Fruit fly (Drosophila melanogaster) whole organism, embryonic: ENCODE measurements around the gene CG5506.

Experiments used
- B-H2 ChIP-seq: fragments of 200-800 bp; sonication (Bioruptor generic); optimal IDR thresholded peaks from 2 replicates; lab custom pipeline; 2018; ENCODE audit warnings: missing biosample characterization, mild to moderate bottlenecking, missing genetic modification characterization
- CG10366 ChIP-seq: fragments of 200-800 bp; sonication (Bioruptor generic); IDR thresholded peaks from 2 replicates; pipeline ENCODE4 v1.3.6; 2022; ENCODE audit warnings: missing biosample characterization, missing genetic modification characterization
- CG10565 ChIP-seq: fragments of 200-800 bp; sonication (Bioruptor generic); optimal IDR thresholded peaks from 3 replicates; lab custom pipeline; 2016; ENCODE audit warnings: missing biosample characterization, mild to moderate bottlenecking, missing genetic modification characterization
- CG11398 ChIP-seq: fragments of 200-800 bp; sonication (Bioruptor generic); optimal IDR thresholded peaks from 2 replicates; lab custom pipeline; 2016; ENCODE audit warnings: missing biosample characterization, missing genetic modification characterization
- CG12071 ChIP-seq: fragments of 200-800 bp; sonication (Bioruptor generic); optimal IDR thresholded peaks from 3 replicates; lab custom pipeline; 2018; ENCODE audit warnings: missing biosample characterization, mild to moderate bottlenecking, missing genetic modification characterization
- CG13424 ChIP-seq: fragments of 200-800 bp; sonication (Bioruptor generic); optimal IDR thresholded peaks from 2 replicates; lab custom pipeline; 2019; ENCODE audit warnings: missing biosample characterization, mild to moderate bottlenecking, missing genetic modification characterization, moderate library complexity
- CG14050 ChIP-seq: fragments of 200-800 bp; sonication (Bioruptor generic); IDR thresholded peaks from 3 replicates; pipeline ENCODE4 v1.3.6; 2022; ENCODE audit warnings: missing biosample characterization, missing genetic modification characterization
- CG15011 ChIP-seq: fragments of 200-800 bp; sonication (Bioruptor generic); optimal IDR thresholded peaks from 3 replicates; lab custom pipeline; 2018; ENCODE audit warnings: missing biosample characterization, mild to moderate bottlenecking, missing genetic modification characterization
- CG15073 ChIP-seq: fragments of 200-800 bp; sonication (Bioruptor generic); optimal IDR thresholded peaks from 2 replicates; lab custom pipeline; 2016; ENCODE audit warnings: missing biosample characterization, missing genetic modification characterization
- CG16779 ChIP-seq: fragments of 200-800 bp; sonication (Bioruptor generic); IDR thresholded peaks from 2 replicates; pipeline ENCODE4 v1.3.6; 2022; ENCODE audit warnings: missing biosample characterization, missing genetic modification characterization
- CG17186 ChIP-seq: fragments of 200-800 bp; sonication (Bioruptor generic); optimal IDR thresholded peaks from 3 replicates; lab custom pipeline; 2017; ENCODE audit warnings: missing biosample characterization, missing genetic modification reagents, missing genetic modification characterization
- CG2120 ChIP-seq: fragments of 200-800 bp; sonication (Bioruptor generic); optimal IDR thresholded peaks from 3 replicates; lab custom pipeline; 2016; ENCODE audit warnings: missing biosample characterization, missing genetic modification characterization
- CG2202 ChIP-seq: fragments of 200-800 bp; sonication (Bioruptor generic); optimal IDR thresholded peaks from 2 replicates; lab custom pipeline; 2018; ENCODE audit warnings: missing biosample characterization, mild to moderate bottlenecking, missing genetic modification characterization
- CG31365 ChIP-seq: fragments of 200-800 bp; sonication (Bioruptor generic); optimal IDR thresholded peaks from 2 replicates; lab custom pipeline; 2018; ENCODE audit warnings: missing biosample characterization, mild to moderate bottlenecking, missing genetic modification characterization
- CG3163 ChIP-seq: fragments of 200-800 bp; sonication (Bioruptor generic); optimal IDR thresholded peaks from 3 replicates; lab custom pipeline; 2016; ENCODE audit warnings: missing biosample characterization, missing genetic modification characterization
- CG4404 ChIP-seq: fragments of 200-800 bp; sonication (Bioruptor generic); IDR thresholded peaks from 2 replicates; pipeline ENCODE4 v1.3.6; 2022; ENCODE audit warnings: missing biosample characterization, missing genetic modification characterization
- CG4707 ChIP-seq: fragments of 200-800 bp; sonication (Bioruptor generic); optimal IDR thresholded peaks from 2 replicates; lab custom pipeline; 2018; ENCODE audit warnings: missing biosample characterization, mild to moderate bottlenecking, missing genetic modification characterization, moderate library complexity
- CG4730 ChIP-seq: fragments of 200-800 bp; sonication (Bioruptor generic); IDR thresholded peaks from 2 replicates; pipeline ENCODE4 v1.3.6; 2022; ENCODE audit warnings: missing biosample characterization, missing genetic modification characterization
- CG6854 ChIP-seq: fragments of 200-800 bp; sonication (Bioruptor generic); optimal IDR thresholded peaks from 3 replicates; lab custom pipeline; 2017; ENCODE audit warnings: missing biosample characterization, mild to moderate bottlenecking, missing genetic modification characterization
- CG8281 ChIP-seq: fragments of 200-800 bp; sonication (Bioruptor generic); optimal IDR thresholded peaks from 2 replicates; lab custom pipeline; 2018; ENCODE audit warnings: missing biosample characterization, mild to moderate bottlenecking, missing genetic modification characterization, moderate library complexity
- CTCF ChIP-seq: fragments of 200-800 bp; sonication (Bioruptor generic); optimal IDR thresholded peaks from 2 replicates; lab custom pipeline; 2017; ENCODE audit warnings: missing biosample characterization, mild to moderate bottlenecking, missing genetic modification characterization, moderate library complexity
- CkIIα-i1 ChIP-seq: fragments of 200-800 bp; sonication (Bioruptor generic); IDR thresholded peaks from 2 replicates; pipeline ENCODE4 v1.3.6; 2022; ENCODE audit warnings: missing biosample characterization, missing genetic modification characterization
- CoRest ChIP-seq: fragments of 200-800 bp; sonication (Bioruptor generic); optimal IDR thresholded peaks from 3 replicates; lab custom pipeline; 2018; ENCODE audit warnings: missing biosample characterization, mild to moderate bottlenecking, missing genetic modification characterization, moderate library complexity
- D19A ChIP-seq: fragments of 200-800 bp; optimal IDR thresholded peaks from 3 replicates; lab custom pipeline; 2019; ENCODE audit warnings: missing biosample characterization, mild to moderate bottlenecking, missing genetic modification characterization, moderate library complexity
- D19B ChIP-seq: fragments of 200-800 bp; sonication (Bioruptor generic); optimal IDR thresholded peaks from 2 replicates; lab custom pipeline; 2017; ENCODE audit warnings: missing biosample characterization, mild to moderate bottlenecking, missing genetic modification characterization
- Dip2 ChIP-seq: fragments of 200-800 bp; sonication (Bioruptor generic); IDR thresholded peaks from 2 replicates; pipeline ENCODE4 v1.3.6; 2022; ENCODE audit warnings: missing biosample characterization, missing genetic modification characterization
- Dref ChIP-seq: fragments of 200-800 bp; sonication (Bioruptor generic); IDR thresholded peaks from 2 replicates; pipeline ENCODE4 v1.3.6; 2022; ENCODE audit warnings: missing biosample characterization, missing genetic modification characterization
- Elba2 ChIP-seq: fragments of 200-800 bp; sonication (Bioruptor generic); optimal IDR thresholded peaks from 3 replicates; lab custom pipeline; 2016; ENCODE audit warnings: missing biosample characterization, missing genetic modification characterization
- HLHmδ ChIP-seq: fragments of 200-800 bp; sonication (Bioruptor generic); optimal IDR thresholded peaks from 2 replicates; lab custom pipeline; 2018; ENCODE audit warnings: missing biosample characterization, mild to moderate bottlenecking, missing genetic modification characterization, moderate library complexity
- Lhr ChIP-seq: fragments of 200-800 bp; sonication (Bioruptor generic); optimal IDR thresholded peaks from 3 replicates; lab custom pipeline; 2017; ENCODE audit warnings: mild to moderate bottlenecking, missing biosample characterization, missing genetic modification reagents, missing genetic modification characterization
- MBD-R2 ChIP-seq: fragments of 200-800 bp; sonication (Bioruptor generic); IDR thresholded peaks from 2 replicates; pipeline ENCODE4 v1.3.6; 2022; ENCODE audit warnings: missing biosample characterization, missing genetic modification characterization
- Med ChIP-seq: fragments of 200-800 bp; sonication (Bioruptor generic); peaks from one replicate; lab custom pipeline; 2016; ENCODE audit warnings: missing biosample characterization, missing genetic modification characterization, mild to moderate bottlenecking, inconsistent platforms, moderate library complexity
- Optix ChIP-seq: fragments of 200-800 bp; sonication (Bioruptor generic); IDR thresholded peaks from 3 replicates; pipeline ENCODE4 v1.3.6; 2022; ENCODE audit warnings: missing biosample characterization, missing genetic modification characterization
- Scr ChIP-seq: fragments of 200-800 bp; sonication (Bioruptor generic); IDR thresholded peaks from 2 replicates; pipeline ENCODE4 v1.3.6; 2022; ENCODE audit warnings: missing biosample characterization, missing genetic modification characterization; ENCODE audit not compliant: partially characterized antibody
- Xbp1 ChIP-seq: fragments of 200-800 bp; sonication (Bioruptor generic); optimal IDR thresholded peaks from 3 replicates; lab custom pipeline; 2016; ENCODE audit warnings: missing biosample characterization, mild to moderate bottlenecking, missing genetic modification characterization
- aop ChIP-seq: fragments of 200-800 bp; sonication (Bioruptor generic); IDR thresholded peaks from 2 replicates; pipeline ENCODE4 v1.3.6; 2022; ENCODE audit warnings: missing biosample characterization, missing genetic modification characterization
- eve ChIP-seq, 2 experiments: fragments of >200 bp; optimal IDR thresholded peaks; 2 replicates each; lab custom pipeline; 2017; ENCODE audit warnings: missing biosample characterization in 2 of 2, missing genetic modification characterization in 2 of 2
- ham ChIP-seq: fragments of 200-800 bp; sonication (Bioruptor generic); IDR thresholded peaks from 2 replicates; pipeline ENCODE4 v1.3.6; 2022; ENCODE audit warnings: missing biosample characterization, missing genetic modification characterization
- lab ChIP-seq: fragments of 200-800 bp; sonication (Bioruptor generic); optimal IDR thresholded peaks from 3 replicates; lab custom pipeline; 2017; ENCODE audit warnings: missing biosample characterization, missing genetic modification characterization, mild to moderate bottlenecking, moderate library complexity, missing genetic modification reagents
- nerfin-2 ChIP-seq: fragments of 200-800 bp; sonication (Bioruptor generic); IDR thresholded peaks from 2 replicates; pipeline ENCODE4 v1.3.6; 2022; ENCODE audit warnings: missing biosample characterization, missing genetic modification characterization; ENCODE audit not compliant: partially characterized antibody
- nmo ChIP-seq: fragments of 200-800 bp; sonication (Bioruptor generic); optimal IDR thresholded peaks from 2 replicates; lab custom pipeline; 2018; ENCODE audit warnings: missing biosample characterization, mild to moderate bottlenecking, missing genetic modification characterization, moderate library complexity
- otp ChIP-seq: fragments of 200-800 bp; sonication (Bioruptor generic); IDR thresholded peaks from 3 replicates; pipeline ENCODE4, ENCODE4 v1.3.6; 2022; ENCODE audit warnings: missing biosample characterization, missing genetic modification characterization
- pho ChIP-seq: fragments of 200-800 bp; sonication (Bioruptor generic); optimal IDR thresholded peaks from 2 replicates; lab custom pipeline; 2016; ENCODE audit warnings: missing biosample characterization, missing genetic modification characterization
- pita ChIP-seq: fragments of 200-800 bp; sonication (Bioruptor generic); optimal IDR thresholded peaks from 2 replicates; lab custom pipeline; 2017; ENCODE audit warnings: missing biosample characterization, mild to moderate bottlenecking, missing genetic modification characterization
- pum ChIP-seq: fragments of 200-800 bp; sonication (Bioruptor generic); optimal IDR thresholded peaks from 2 replicates; lab custom pipeline; 2016; ENCODE audit warnings: missing biosample characterization, missing genetic modification characterization
- ranshi ChIP-seq: fragments of 200-800 bp; sonication (Bioruptor generic); IDR thresholded peaks from 2 replicates; pipeline ENCODE4 v1.3.6; 2022; ENCODE audit warnings: missing biosample characterization, missing genetic modification characterization
- shn ChIP-seq: fragments of 200-800 bp; sonication (Bioruptor generic); optimal IDR thresholded peaks from 3 replicates; lab custom pipeline; 2016; ENCODE audit warnings: missing biosample characterization, missing genetic modification characterization
- tin ChIP-seq: fragments of 200-800 bp; sonication (Bioruptor generic); optimal IDR thresholded peaks from 3 replicates; lab custom pipeline; 2016; ENCODE audit warnings: missing biosample characterization, missing genetic modification characterization
- usp ChIP-seq: fragments of >200 bp; optimal IDR thresholded peaks from 2 replicates; lab custom pipeline; 2017; ENCODE audit warnings: missing biosample characterization, missing genetic modification characterization
- wor ChIP-seq: fragments of 200-800 bp; sonication (Bioruptor generic); IDR thresholded peaks from 2 replicates; pipeline ENCODE4 v1.3.6; 2022; ENCODE audit warnings: missing biosample characterization, missing genetic modification characterization

CG5506 gene

dm6 chr3L:17856655-17857479 is 27.3 kb downstream of the CG5506 start, which contains the start of gene CG5535 (continued):
- TF ChIP-seq CG4404 (GFP tag; lab: Robert Waterston, UW) (peak; percentile 25; the same call in 1 of the 2 replicates), Lhr (GFP tag; lab: Kevin White, UChicago) (peak; percentile 25), pum (GFP tag; lab: Kevin White, UChicago) (peak; percentile 12), pho (peak; percentile 7), B-H2 (peak; percentile 0), pita (GFP tag; lab: Kevin White, UChicago) (no peak), CG15011 (GFP tag; lab: Kevin White, UChicago) (peak; percentile 42), D19B (GFP tag; lab: Kevin White, UChicago) (peak; percentile 49), CG4707 (GFP tag; lab: Kevin White, UChicago) (peak; percentile 26), CG10366 (peak; percentile 69), nerfin-2 (GFP tag; lab: Robert Waterston, UW) (no peak; the same call in 1 of the 2 replicates), otp (peak; percentile 72), Dip2 (GFP tag; lab: Robert Waterston, UW) (no peak), Scr (no peak), Med (peak; percentile 93), CoRest (tag; lab: Kevin White, UChicago) (peak; percentile 93), CG15073 (GFP tag; lab: Kevin White, UChicago) (no peak), ham (GFP tag; lab: Robert Waterston, UW) (no peak), CG2120 (GFP tag; lab: Kevin White, UChicago) (peak; percentile 74), CTCF (GFP tag; lab: Kevin White, UChicago) (peak; percentile 7), aop (peak; percentile 68; the same call in 1 of the 2 replicates), CG10565 (GFP tag; lab: Kevin White, UChicago) (no peak), CkIIα-i1 (GFP tag; lab: Robert Waterston, UW) (no peak), CG17186 (GFP tag; lab: Kevin White, UChicago) (no peak), MBD-R2 (GFP tag; lab: Robert Waterston, UW) (peak; percentile 27; the same call in 1 of the 2 replicates), nmo (GFP tag; lab: Kevin White, UChicago) (peak; percentile 92), D19A (tag; lab: Kevin White, UChicago) (peak; percentile 75), CG13424 (peak; percentile 91), CG31365 (tag; lab: Kevin White, UChicago) (peak; percentile 43), Xbp1 (GFP tag; lab: Kevin White, UChicago) (peak; percentile 74), eve (GFP tag; optimal IDR thresholded peaks at IDR 0.05; lab: Kevin White, UChicago) (no peak), CG6854 (GFP tag; lab: Kevin White, UChicago) (peak; percentile 63), shn (GFP tag; lab: Kevin White, UChicago) (peak; percentile 34), HLHmδ (peak; percentile 54), CG12071 (GFP tag; lab: Kevin White, UChicago) (peak; percentile 63), lab (GFP tag; lab: Kevin White, UChicago) (peak; percentile 80), CG11398 (no peak), Optix (GFP tag; lab: Robert Waterston, UW) (peak; percentile 28; the same call in 2 of the 3 replicates), CG14050 (GFP tag; lab: Robert Waterston, UW) (peak; percentile 29; the same call in 2 of the 3 replicates), Elba2 (GFP tag; lab: Kevin White, UChicago) (no peak), CG16779 (GFP tag; lab: Robert Waterston, UW) (peak; percentile 84), CG4730 (GFP tag; lab: Robert Waterston, UW) (peak; percentile 44), wor (GFP tag; lab: Robert Waterston, UW) (0 out of 2 replicates have a peak, but pooled peaks have one; percentile 51), CG2202 (tag; lab: Kevin White, UChicago) (peak; percentile 63), usp (GFP tag; lab: Kevin White, UChicago) (no peak), tin (GFP tag; lab: Kevin White, UChicago) (peak; percentile 69), Dref (GFP tag; lab: Robert Waterston, UW) (no peak), ranshi (peak; percentile 48), CG3163 (GFP tag; lab: Kevin White, UChicago) (no peak), CG8281 (tag; lab: Kevin White, UChicago) (peak; percentile 59)
